Worm (Caenorhabditis elegans) whole organism, late embryonic: ENCODE measurements around the gene daam-1.

Source experiments
- C08G9.2 ChIP-seq: sonication (generic microtip); optimal IDR thresholded peaks from 2 replicates; lab custom pipeline; 2016; ENCODE audit warnings: mild to moderate bottlenecking, missing genetic modification characterization, moderate library complexity, missing compliant biosample characterization
- ama-1 ChIP-seq: fragments of 150-350 bp; optimal IDR thresholded peaks from 2 replicates; lab custom pipeline; 2014
- hlh-13 ChIP-seq: fragments of 200-800 bp; sonication (Bioruptor generic); optimal IDR thresholded peaks from 2 replicates; lab custom pipeline; 2018; ENCODE audit warnings: mild to moderate bottlenecking, missing genetic modification characterization, missing compliant biosample characterization
- hlh-8 ChIP-seq: sonication (generic microtip); optimal IDR thresholded peaks from 2 replicates; lab custom pipeline; 2016; ENCODE audit warnings: missing genotype, missing genetic modification characterization, missing compliant biosample characterization
- lim-6 ChIP-seq: sonication (generic microtip); optimal IDR thresholded peaks from 2 replicates; lab custom pipeline; 2016; ENCODE audit warnings: missing genetic modification characterization, missing compliant biosample characterization
- nhr-11 ChIP-seq: fragments of 150-350 bp; optimal IDR thresholded peaks from 2 replicates; lab custom pipeline; 2014; ENCODE audit warnings: missing biosample characterization, missing genetic modification characterization
- pqm-1 ChIP-seq: sonication (generic microtip); optimal IDR thresholded peaks from 2 replicates; lab custom pipeline; 2016; ENCODE audit warnings: missing genetic modification characterization, missing compliant biosample characterization

DNA sequence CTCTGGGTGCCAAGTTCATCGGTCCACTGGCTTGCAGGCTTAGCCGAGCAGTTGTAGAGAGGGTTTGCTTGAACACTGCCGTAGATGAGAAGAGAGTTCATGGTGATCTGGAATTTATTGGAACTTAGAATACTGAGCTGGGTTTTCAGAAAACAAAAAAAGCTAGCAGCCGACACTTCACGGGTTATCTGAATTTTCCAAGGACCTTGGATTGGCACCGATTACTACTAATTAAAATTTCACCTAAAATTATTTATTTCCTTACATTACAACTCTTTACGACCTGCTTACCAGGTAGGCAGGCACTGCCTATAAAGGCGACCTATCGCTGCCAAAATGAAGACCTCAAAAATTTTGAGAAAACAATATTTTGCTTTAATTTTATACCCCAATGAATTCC, 27.7 kb downstream of the daam-1 start, which contains the start of gene srt-52:
- no peak for TF ChIP-seq C08G9.2 (tag; lab: Kevin White, UChicago)
- TF ChIP-seq lim-6, result no peak
- TF ChIP-seq pqm-1 (tag; lab: Kevin White, UChicago), result no peak
- TF ChIP-seq hlh-8 (tag; lab: Kevin White, UChicago), result no peak
- no peak for TF ChIP-seq ama-1
- no peak for TF ChIP-seq hlh-13
- TF ChIP-seq nhr-11 (tag; lab: Kevin White, UChicago), result no peak
